Worm (Caenorhabditis elegans) whole organism, early embryonic: ENCODE measurements around the gene tsp-2.

ENCODE experiments used
- F13C5.2 ChIP-seq: sonication (generic microtip); optimal IDR thresholded peaks from 2 replicates; lab custom pipeline; 2017; ENCODE audit warnings: mild to moderate bottlenecking, missing genetic modification characterization, inconsistent platforms, missing compliant biosample characterization
- ama-1 ChIP-seq: fragments of 150-350 bp; optimal IDR thresholded peaks from 2 replicates; lab custom pipeline; 2014
- ceh-13 ChIP-seq: fragments of 200-800 bp; sonication (Bioruptor generic); optimal IDR thresholded peaks from 2 replicates; lab custom pipeline; 2018; ENCODE audit warnings: mild to moderate bottlenecking, missing genetic modification characterization, missing compliant biosample characterization
- flt-1 ChIP-seq: fragments of 200-800 bp; sonication (Bioruptor generic); IDR thresholded peaks from 2 replicates; pipeline ENCODE4 v1.3.6; 2022; ENCODE audit warnings: missing genetic modification characterization, missing compliant biosample characterization
- sea-1 ChIP-seq: fragments of 200-800 bp; sonication (Bioruptor generic); conservative IDR thresholded peaks from 2 replicates; pipeline ENCODE4 v1.3.6; 2022; ENCODE audit warnings: missing genetic modification characterization, missing compliant biosample characterization
- tbx-11 ChIP-seq: fragments of 200-800 bp; sonication (Bioruptor generic); IDR thresholded peaks from 2 replicates; pipeline ENCODE4 v1.3.6; 2022; ENCODE audit warnings: missing genetic modification characterization, missing compliant biosample characterization
- tbx-37 ChIP-seq: fragments of 200-800 bp; sonication (Bioruptor generic); conservative IDR thresholded peaks from 2 replicates; pipeline ENCODE4 v1.3.6; 2022; ENCODE audit warnings: missing genetic modification reagents, missing genetic modification characterization, missing compliant biosample characterization
- tra-4 ChIP-seq: sonication (generic microtip); optimal IDR thresholded peaks from 2 replicates; lab custom pipeline; 2017; ENCODE audit warnings: missing genetic modification characterization, missing compliant biosample characterization

- TF ChIP-seq ama-1 (lab: Kevin White, UChicago) (no peak), tbx-37 (GFP tag; lab: Robert Waterston, UW) (no peak), tra-4 (tag; lab: Kevin White, UChicago) (no peak), F13C5.2 (tag; lab: Kevin White, UChicago) (no peak), ceh-13 (GFP tag; lab: Kevin White, UChicago) (no peak), flt-1 (GFP tag; lab: Robert Waterston, UW) (no peak), sea-1 (GFP tag; lab: Robert Waterston, UW) (no peak), tbx-11 (no peak)
These were observed 47.2 kb downstream of the tsp-2 start, which contains the start of gene C50C3.19 for ce11 chrIII:8190505-8190904.
